Worm (Caenorhabditis elegans): ENCODE measurements around the gene M01H9.10.

M01H9.10 gene

ce11 chrIV:4472418-4473173 lies 7.3 kb downstream of the M01H9.10 start (continued):
- TF ChIP-seq snpc-1.2 (GFP tag; IDR thresholded peaks at IDR 0.05) (no peak), nhr-48 (tag; optimal IDR thresholded peaks at IDR 0.05) (peak; percentile 65), nhr-111 (GFP tag; optimal IDR thresholded peaks at IDR 0.05) (no peak), daf-16 (GFP tag; optimal IDR thresholded peaks at IDR 0.05) (no peak), daf-16 (tag; optimal IDR thresholded peaks at IDR 0.05) (peak; percentile 61), mxl-3 (GFP tag; optimal IDR thresholded peaks at IDR 0.05) (peak; percentile 83), ceh-82 (tag; optimal IDR thresholded peaks at IDR 0.05) (no peak), lin-13 (GFP tag; optimal IDR thresholded peaks at IDR 0.05) (no peak), tra-1 (GFP tag; IDR thresholded peaks at IDR 0.05) (0 out of 2 replicates have a peak, but pooled peaks have one; percentile 46), ZK546.5 (tag; optimal IDR thresholded peaks at IDR 0.05) (no peak), lin-29 (GFP tag; IDR thresholded peaks at IDR 0.05) (no peak), Y5F2A.4 (GFP tag; optimal IDR thresholded peaks at IDR 0.05) (no peak), lin-39 (tag; optimal IDR thresholded peaks at IDR 0.05) (no peak), rbr-2 (tag; optimal IDR thresholded peaks at IDR 0.05) (no peak), T26A8.4 (GFP tag; IDR thresholded peaks at IDR 0.05) (peak; percentile 10; the same call in 1 of the 2 replicates), nhr-28 (tag; optimal IDR thresholded peaks at IDR 0.05) (peak; percentile 69), nhr-25 (tag; optimal IDR thresholded peaks at IDR 0.05; ENCODE audit: borderline replicate concordance, insufficient read depth) (peak; percentile 23), mdt-29 (GFP tag; IDR thresholded peaks at IDR 0.05) (peak; percentile 12; the same call in 1 of the 2 replicates), nhr-237 (tag; optimal IDR thresholded peaks at IDR 0.05) (no peak), ctbp-1 (GFP tag; IDR thresholded peaks at IDR 0.05) (no peak), madf-9 (GFP tag; conservative IDR thresholded peaks at IDR 0.05) (no peak), lin-15B (tag; optimal IDR thresholded peaks at IDR 0.05) (no peak), lin-38 (GFP tag; IDR thresholded peaks at IDR 0.05) (no peak), spr-1 (tag; optimal IDR thresholded peaks at IDR 0.05) (no peak), fkh-10 (GFP tag; optimal IDR thresholded peaks at IDR 0.05) (no peak)

ce11 chrIV:4470885-4471772 lies 8.8 kb downstream of the M01H9.10 start:
- TF ChIP-seq ceh-44 (GFP tag; IDR thresholded peaks at IDR 0.05) (no peak), F44E2.7 (GFP tag; IDR thresholded peaks at IDR 0.05) (no peak), mdl-1 (tag; optimal IDR thresholded peaks at IDR 0.05) (peak; percentile 71 to 92), lin-13 (GFP tag; optimal IDR thresholded peaks at IDR 0.05) (no peak), T26A8.4 (GFP tag; IDR thresholded peaks at IDR 0.05) (0 out of 2 replicates have a peak, but pooled peaks have one; percentile 27), hlh-30 (tag; optimal IDR thresholded peaks at IDR 0.05; ENCODE audit: insufficient read depth) (peak; percentile 89), skn-1 (tag; optimal IDR thresholded peaks at IDR 0.05) (no peak), madf-5 (GFP tag; IDR thresholded peaks at IDR 0.05) (0 out of 4 replicates have a peak, but pooled peaks of 1 of the 2 experiments have one; percentile 5), mes-2 (tag; optimal IDR thresholded peaks at IDR 0.05; ENCODE audit: poor library complexity, severe bottlenecking) (peak; percentile 48), sdz-12 (GFP tag; optimal IDR thresholded peaks at IDR 0.05) (no peak), lin-29 (GFP tag; IDR thresholded peaks at IDR 0.05) (0 out of 2 replicates have a peak, but pooled peaks have one; percentile 9), R02D3.7 (tag; optimal IDR thresholded peaks at IDR 0.05) (no peak), ztf-7 (tag; optimal IDR thresholded peaks at IDR 0.05) (no peak), aha-1 (tag) (peak; percentile 99), ctbp-1 (GFP tag; IDR thresholded peaks at IDR 0.05) (peak; percentile 35; the same call in 1 of the 2 replicates), daf-16 (GFP tag; optimal IDR thresholded peaks at IDR 0.05) (peak in 1 of 2 experiments; percentile 15), daf-16 (tag; optimal IDR thresholded peaks at IDR 0.05) (peak; percentile 71), snpc-1.2 (GFP tag; IDR thresholded peaks at IDR 0.05) (no peak), hmg-1.1 (GFP tag; IDR thresholded peaks at IDR 0.05) (peak; percentile 66), lin-15B (tag; optimal IDR thresholded peaks at IDR 0.05) (no peak), nhr-237 (tag; optimal IDR thresholded peaks at IDR 0.05) (no peak), hif-1 (tag; optimal IDR thresholded peaks at IDR 0.05) (peak in 1 of 2 experiments; percentile 6), ztf-11 (tag; optimal IDR thresholded peaks at IDR 0.05) (no peak), ZK337.2 (GFP tag; IDR thresholded peaks at IDR 0.05) (peak; percentile 47; the same call in 1 of the 2 replicates), fos-1 (tag; optimal IDR thresholded peaks at IDR 0.05) (no peak), duxl-1 (tag; optimal IDR thresholded peaks at IDR 0.05; ENCODE audit: poor library complexity) (no peak), F10B5.3 (tag; optimal IDR thresholded peaks at IDR 0.05) (no peak), lin-38 (GFP tag; IDR thresholded peaks at IDR 0.05) (peak; percentile 68), lir-3 (tag; optimal IDR thresholded peaks at IDR 0.05) (no peak), ama-1 (optimal IDR thresholded peaks at IDR 0.05) (peak; percentile 32)

All from whole organism, L4 larva.